Worm (Caenorhabditis elegans): Measurements from ENCODE around the gene R10E4.11.

DNA sequence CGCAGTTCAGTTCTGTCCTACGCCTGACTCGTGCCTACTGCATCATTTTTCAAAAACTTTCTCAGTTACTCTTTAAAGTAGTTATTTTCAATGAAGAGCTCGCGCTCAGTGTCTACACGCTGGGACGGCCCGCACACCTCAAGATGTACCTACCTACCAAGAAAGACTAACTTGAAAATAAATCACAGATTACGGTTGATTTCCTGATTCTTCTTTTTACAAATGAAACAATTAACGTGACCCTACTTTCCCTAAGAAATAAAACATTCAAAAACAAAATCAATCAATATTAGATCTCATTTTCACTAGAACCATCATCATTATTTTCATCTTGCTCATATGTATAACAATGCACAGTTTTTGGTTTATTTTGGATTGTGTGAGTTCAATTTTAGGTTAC lies 20.6 kb upstream of the R10E4.11 start, which contains the start of gene H38K22.7:
- TF ChIP-seq snpc-4 (tag; optimal IDR thresholded peaks at IDR 0.05) (no peak), ama-1 (optimal IDR thresholded peaks at IDR 0.05) (no peak), zag-1 (tag; optimal IDR thresholded peaks at IDR 0.05) (no peak), lin-13 (GFP tag; optimal IDR thresholded peaks at IDR 0.05) (no peak), blmp-1 (tag; optimal IDR thresholded peaks at IDR 0.05; ENCODE audit: insufficient read depth) (no peak)

All from whole organism, L2 larva.